Fruit fly (Drosophila melanogaster): ENCODE measurements around the gene CG12516.

DNA sequence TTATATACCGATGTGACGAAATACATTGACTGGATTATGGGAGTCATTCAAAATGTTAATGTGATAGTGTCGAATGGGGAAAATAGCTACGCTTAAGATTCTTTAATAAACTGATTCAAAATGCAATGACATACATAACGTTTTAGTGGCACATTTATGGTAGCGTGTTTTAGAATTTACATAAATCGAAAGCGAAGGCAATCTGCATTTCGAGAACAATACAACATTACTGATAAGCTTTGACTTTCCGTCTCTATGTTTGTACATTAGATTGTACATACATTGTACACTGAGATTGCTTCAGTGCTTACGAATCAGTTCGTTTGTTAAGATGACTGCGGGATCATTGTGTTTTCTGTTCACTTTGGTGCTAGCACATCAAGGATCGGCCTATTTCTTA lies 21.0 kb downstream of the CG12516 start, which contains the start of gene CG34437:
- TF ChIP-seq insv (optimal IDR thresholded peaks at IDR 0.05) = no peak
- TF ChIP-seq psq (optimal IDR thresholded peaks at IDR 0.05) = no peak
- no peak for TF ChIP-seq Myc (optimal IDR thresholded peaks at IDR 0.05)
- TF ChIP-seq ttk (optimal IDR thresholded peaks at IDR 0.05) = no peak
- no peak for TF ChIP-seq Sin3A (optimal IDR thresholded peaks at IDR 0.05)
